Fruit fly (Drosophila melanogaster) whole organism, embryonic: ENCODE results near the gene CG7227.

ENCODE experiments used
- B-H2 ChIP-seq: fragments of 200-800 bp; sonication (Bioruptor generic); optimal IDR thresholded peaks from 2 replicates; lab custom pipeline; 2018; ENCODE audit warnings: missing biosample characterization, mild to moderate bottlenecking, missing genetic modification characterization
- BEAF-32 ChIP-seq: fragments of 200-800 bp; sonication (Bioruptor generic); optimal IDR thresholded peaks from 3 replicates; lab custom pipeline; 2017; ENCODE audit warnings: missing biosample characterization, missing genetic modification characterization, mild to moderate bottlenecking, moderate library complexity, missing genetic modification reagents
- C15 ChIP-seq: fragments of 200-800 bp; sonication (Bioruptor generic); IDR thresholded peaks from 3 replicates; pipeline ENCODE4 v1.3.6; 2022; ENCODE audit warnings: missing biosample characterization, missing genetic modification characterization
- CG10267 ChIP-seq: fragments of 200-800 bp; sonication (Bioruptor generic); optimal IDR thresholded peaks from 2 replicates; lab custom pipeline; 2018; ENCODE audit warnings: missing biosample characterization, mild to moderate bottlenecking, missing genetic modification characterization, moderate library complexity
- CG10321 ChIP-seq: fragments of 200-800 bp; sonication (Bioruptor generic); IDR thresholded peaks from 2 replicates; pipeline ENCODE4 v1.3.6; 2022; ENCODE audit warnings: missing biosample characterization, missing genetic modification characterization
- CG10431 ChIP-seq: fragments of 200-800 bp; sonication (Bioruptor generic); optimal IDR thresholded peaks from 3 replicates; lab custom pipeline; 2018; ENCODE audit warnings: missing biosample characterization, mild to moderate bottlenecking, missing genetic modification characterization
- CG10462 ChIP-seq: fragments of 200-800 bp; sonication (Bioruptor generic); optimal IDR thresholded peaks from 2 replicates; lab custom pipeline; 2016; ENCODE audit warnings: missing biosample characterization, missing genetic modification characterization
- CG11398 ChIP-seq: fragments of 200-800 bp; sonication (Bioruptor generic); optimal IDR thresholded peaks from 2 replicates; lab custom pipeline; 2016; ENCODE audit warnings: missing biosample characterization, missing genetic modification characterization
- CG13287 ChIP-seq: fragments of 200-800 bp; sonication (Bioruptor generic); IDR thresholded peaks from 2 replicates; pipeline ENCODE4 v1.3.6; 2022; ENCODE audit warnings: missing biosample characterization, missing genetic modification characterization; ENCODE audit not compliant: partially characterized antibody
- CG14710 ChIP-seq: fragments of 200-800 bp; sonication (Bioruptor generic); optimal IDR thresholded peaks from 3 replicates; lab custom pipeline; 2019; ENCODE audit warnings: missing biosample characterization, mild to moderate bottlenecking, missing genetic modification characterization, moderate library complexity
- CG15269 ChIP-seq: fragments of 200-800 bp; sonication (Bioruptor generic); optimal IDR thresholded peaks from 2 replicates; lab custom pipeline; 2018; ENCODE audit warnings: missing biosample characterization, mild to moderate bottlenecking, missing genetic modification characterization, moderate library complexity
- CG1529 ChIP-seq: fragments of 200-800 bp; sonication (Bioruptor generic); optimal IDR thresholded peaks from 3 replicates; lab custom pipeline; 2018; ENCODE audit warnings: missing biosample characterization, missing genetic modification characterization
- CG1603 ChIP-seq: fragments of 200-800 bp; sonication (Bioruptor generic); optimal IDR thresholded peaks from 2 replicates; lab custom pipeline; 2019; ENCODE audit warnings: missing biosample characterization, mild to moderate bottlenecking, missing genetic modification characterization, moderate library complexity
- CG34376 ChIP-seq: fragments of 200-800 bp; sonication (Bioruptor generic); optimal IDR thresholded peaks from 2 replicates; lab custom pipeline; 2018; ENCODE audit warnings: missing biosample characterization, mild to moderate bottlenecking, missing genetic modification characterization
- CG6791 ChIP-seq: fragments of 200-800 bp; sonication (Bioruptor generic); IDR thresholded peaks from 3 replicates; pipeline ENCODE4 v1.3.6; 2022; ENCODE audit warnings: missing biosample characterization, missing genetic modification characterization; ENCODE audit not compliant: partially characterized antibody
- CG7271 ChIP-seq: fragments of 200-800 bp; sonication (Bioruptor generic); optimal IDR thresholded peaks from 2 replicates; lab custom pipeline; 2018; ENCODE audit warnings: missing biosample characterization, mild to moderate bottlenecking, missing genetic modification characterization, moderate library complexity
- CG7745 ChIP-seq: fragments of 200-800 bp; sonication (Bioruptor generic); optimal IDR thresholded peaks from 2 replicates; lab custom pipeline; 2018; ENCODE audit warnings: missing biosample characterization, mild to moderate bottlenecking, missing genetic modification characterization, moderate library complexity
- CG7928 ChIP-seq: fragments of 200-800 bp; sonication (Bioruptor generic); optimal IDR thresholded peaks from 2 replicates; lab custom pipeline; 2017; ENCODE audit warnings: missing biosample characterization, mild to moderate bottlenecking, missing genetic modification characterization
- CG9797 ChIP-seq: fragments of 200-800 bp; sonication (Bioruptor generic); optimal IDR thresholded peaks from 3 replicates; lab custom pipeline; 2018; ENCODE audit warnings: missing biosample characterization, mild to moderate bottlenecking, missing genetic modification characterization
- CrebB ChIP-seq: fragments of 200-800 bp; sonication (Bioruptor generic); optimal IDR thresholded peaks from 3 replicates; lab custom pipeline; 2018; ENCODE audit warnings: missing biosample characterization, mild to moderate bottlenecking, missing genetic modification characterization
- Drgx ChIP-seq: fragments of 200-800 bp; sonication (Bioruptor generic); IDR thresholded peaks from 2 replicates; pipeline ENCODE4 v1.3.6; 2022; ENCODE audit warnings: missing biosample characterization, missing genetic modification characterization
- E2f2 ChIP-seq: fragments of 200-800 bp; sonication (Bioruptor generic); IDR thresholded peaks from 2 replicates; pipeline ENCODE4 v1.3.6; 2022; ENCODE audit warnings: missing biosample characterization, missing genetic modification characterization
- Eip74EF ChIP-seq, 2 experiments: fragments of 200-800 bp in 1 of 2; fragments of >200 bp in 1 of 2; sonication (Bioruptor generic) in 1 of 2; optimal IDR thresholded peaks; 2 replicates each; lab custom pipeline; 2017 to 2019; ENCODE audit warnings: missing biosample characterization in 2 of 2, missing genetic modification characterization in 2 of 2, mild to moderate bottlenecking in 1 of 2, moderate library complexity in 1 of 2
- Fer3 ChIP-seq: fragments of 200-800 bp; sonication (Bioruptor generic); optimal IDR thresholded peaks from 2 replicates; lab custom pipeline; 2018; ENCODE audit warnings: missing biosample characterization, mild to moderate bottlenecking, missing genetic modification characterization, moderate library complexity
- Gsc ChIP-seq: fragments of 200-800 bp; sonication (Bioruptor generic); IDR thresholded peaks from 2 replicates; pipeline ENCODE4 v1.3.6; 2022; ENCODE audit warnings: missing biosample characterization, missing genetic modification characterization
- Hr78 ChIP-seq, 2 experiments: fragments of 200-800 bp in 1 of 2; fragments of >200 bp in 1 of 2; sonication (Bioruptor generic) in 1 of 2; optimal IDR thresholded peaks; 2 replicates each; lab custom pipeline; 2017 to 2019; ENCODE audit warnings: missing biosample characterization in 2 of 2, missing genetic modification characterization in 2 of 2, mild to moderate bottlenecking in 1 of 2, moderate library complexity in 1 of 2
- Nf-YC ChIP-seq: fragments of 200-800 bp; optimal IDR thresholded peaks from 3 replicates; lab custom pipeline; 2019; ENCODE audit warnings: missing biosample characterization, mild to moderate bottlenecking, missing genetic modification characterization, moderate library complexity
- Pdp1 ChIP-seq, 2 experiments: fragments of 200-800 bp; sonication (Bioruptor generic); optimal IDR thresholded peaks; 3 replicates each; lab custom pipeline; 2016; ENCODE audit warnings: missing biosample characterization in 2 of 2, missing genetic modification characterization in 2 of 2, mild to moderate bottlenecking in 1 of 2, moderate library complexity in 1 of 2
- Ravus ChIP-seq: fragments of 200-800 bp; sonication (Bioruptor generic); IDR thresholded peaks from 2 replicates; pipeline ENCODE4 v1.3.6; 2022; ENCODE audit warnings: missing biosample characterization, missing genetic modification characterization
- Scr ChIP-seq: fragments of 200-800 bp; sonication (Bioruptor generic); IDR thresholded peaks from 2 replicates; pipeline ENCODE4 v1.3.6; 2022; ENCODE audit warnings: missing biosample characterization, missing genetic modification characterization; ENCODE audit not compliant: partially characterized antibody
- Usf ChIP-seq: fragments of 200-800 bp; sonication (Bioruptor generic); optimal IDR thresholded peaks from 2 replicates; lab custom pipeline; 2017; ENCODE audit warnings: missing genotype, missing biosample characterization, missing genetic modification characterization
- YL-1 ChIP-seq: fragments of 200-800 bp; sonication (Bioruptor generic); optimal IDR thresholded peaks from 3 replicates; lab custom pipeline; 2017; ENCODE audit warnings: missing biosample characterization, mild to moderate bottlenecking, missing genetic modification characterization
- bowl ChIP-seq: fragments of 200-800 bp; sonication (Bioruptor generic); IDR thresholded peaks from 2 replicates; pipeline ENCODE4 v1.3.6; 2022; ENCODE audit warnings: missing biosample characterization, missing genetic modification characterization
- btn ChIP-seq: fragments of 200-800 bp; sonication (Bioruptor generic); optimal IDR thresholded peaks from 2 replicates; lab custom pipeline; 2016; ENCODE audit warnings: missing biosample characterization, missing genetic modification characterization
- cato ChIP-seq: fragments of 200-800 bp; sonication (Bioruptor generic); optimal IDR thresholded peaks from 2 replicates; lab custom pipeline; 2016; ENCODE audit warnings: missing biosample characterization, missing genetic modification characterization, borderline replicate concordance
- corto ChIP-seq: fragments of 200-800 bp; sonication (Bioruptor generic); optimal IDR thresholded peaks from 2 replicates; lab custom pipeline; 2016; ENCODE audit warnings: missing biosample characterization, mild to moderate bottlenecking, missing genetic modification characterization, moderate library complexity
- danr ChIP-seq: fragments of 200-800 bp; sonication (Bioruptor generic); IDR thresholded peaks from 2 replicates; pipeline ENCODE4 v1.3.6; 2022; ENCODE audit warnings: missing biosample characterization, missing genetic modification characterization
- ems ChIP-seq: fragments of 200-800 bp; sonication (Bioruptor generic); optimal IDR thresholded peaks from 3 replicates; lab custom pipeline; 2016; ENCODE audit warnings: missing biosample characterization, missing genetic modification characterization
- gfzf ChIP-seq: fragments of 200-800 bp; sonication (Bioruptor generic); optimal IDR thresholded peaks from 2 replicates; lab custom pipeline; 2016; ENCODE audit warnings: missing biosample characterization, mild to moderate bottlenecking, missing genetic modification characterization, moderate library complexity
- hbn ChIP-seq: fragments of 200-800 bp; sonication (Bioruptor generic); IDR thresholded peaks from 2 replicates; pipeline ENCODE4 v1.3.6; 2022; ENCODE audit warnings: missing biosample characterization, missing genetic modification characterization; ENCODE audit not compliant: partially characterized antibody
- kah ChIP-seq: fragments of 200-800 bp; sonication (Bioruptor generic); optimal IDR thresholded peaks from 2 replicates; lab custom pipeline; 2018; ENCODE audit warnings: missing biosample characterization, mild to moderate bottlenecking, missing genetic modification characterization
- lbe ChIP-seq: fragments of 200-800 bp; sonication (Bioruptor generic); optimal IDR thresholded peaks from 2 replicates; lab custom pipeline; 2016; ENCODE audit warnings: missing biosample characterization, mild to moderate bottlenecking, missing genetic modification characterization
- lola ChIP-seq, 3 experiments: fragments of >200 bp in 2 of 3; fragments of 200-800 bp in 1 of 3; sonication (Bioruptor generic) in 1 of 3; optimal IDR thresholded peaks; 2 replicates each; lab custom pipeline; 2017 to 2019; ENCODE audit warnings: missing biosample characterization in 3 of 3, missing genetic modification characterization in 3 of 3, mild to moderate bottlenecking in 1 of 3, moderate library complexity in 1 of 3
- pnt ChIP-seq: fragments of 200-800 bp; sonication (Bioruptor generic); optimal IDR thresholded peaks from 3 replicates; lab custom pipeline; 2016; ENCODE audit warnings: missing biosample characterization, missing genetic modification characterization
- pzg ChIP-seq: fragments of 200-800 bp; sonication (Bioruptor generic); optimal IDR thresholded peaks from 3 replicates; lab custom pipeline; 2018; ENCODE audit warnings: missing biosample characterization, mild to moderate bottlenecking, missing genetic modification characterization, moderate library complexity
- ranshi ChIP-seq: fragments of 200-800 bp; sonication (Bioruptor generic); IDR thresholded peaks from 2 replicates; pipeline ENCODE4 v1.3.6; 2022; ENCODE audit warnings: missing biosample characterization, missing genetic modification characterization
- scrt ChIP-seq: fragments of 200-800 bp; sonication (Bioruptor generic); optimal IDR thresholded peaks from 2 replicates; lab custom pipeline; 2018; ENCODE audit warnings: missing biosample characterization, mild to moderate bottlenecking, missing genetic modification characterization, moderate library complexity
- sqz ChIP-seq: fragments of 200-800 bp; sonication (Bioruptor generic); optimal IDR thresholded peaks from 3 replicates; lab custom pipeline; 2018; ENCODE audit warnings: missing biosample characterization, mild to moderate bottlenecking, missing genetic modification characterization
- sr ChIP-seq: fragments of 200-800 bp; sonication (Bioruptor generic); IDR thresholded peaks from 3 replicates; pipeline ENCODE4 v1.3.6; 2022; ENCODE audit warnings: missing biosample characterization, missing genetic modification characterization
- z ChIP-seq: fragments of 200-800 bp; sonication (Bioruptor generic); IDR thresholded peaks from 3 replicates; pipeline ENCODE4 v1.3.6; 2022; ENCODE audit warnings: missing biosample characterization, missing genetic modification characterization

The CG7227 gene

DNA sequence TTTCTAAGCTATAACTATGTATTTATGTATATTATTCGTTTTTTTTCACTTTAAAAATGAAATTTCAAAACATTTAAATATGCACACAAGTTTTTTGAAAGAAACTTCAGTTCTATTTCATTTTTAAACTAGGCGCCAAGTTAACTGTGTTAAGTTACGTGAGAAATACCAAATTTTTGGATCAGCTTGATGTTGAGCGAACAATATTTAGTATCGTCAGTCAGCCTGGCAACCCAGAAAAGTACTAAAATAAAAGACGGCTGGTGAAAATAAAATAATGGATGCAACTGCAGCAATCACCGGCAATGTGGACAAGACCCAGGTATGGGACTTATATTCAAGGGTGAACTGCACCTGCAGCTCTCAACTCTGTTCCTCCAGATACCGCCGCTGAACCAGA, 42.9 kb upstream of the CG7227 start, which contains the start of gene CCDC53 (continued):
- no peak for TF ChIP-seq cato
- no peak for TF ChIP-seq danr
- no peak for TF ChIP-seq CG1529 (GFP tag; lab: Kevin White, UChicago)
- peak; percentile 19 for TF ChIP-seq CG10267 (tag; lab: Kevin White, UChicago)
- peak; percentile 16 for TF ChIP-seq YL-1 (GFP tag; lab: Kevin White, UChicago)
- no peak for TF ChIP-seq CrebB
- no peak for TF ChIP-seq kah (GFP tag; lab: Kevin White, UChicago)
- peak; percentile 34 for TF ChIP-seq BEAF-32 (GFP tag; lab: Kevin White, UChicago)
- TF ChIP-seq pzg (GFP tag; lab: Kevin White, UChicago) = peak; percentile 71
- no peak for TF ChIP-seq Gsc
- TF ChIP-seq CG11398 = no peak
- peak; percentile 33; the same call in 1 of the 2 replicates for TF ChIP-seq hbn
- no peak for TF ChIP-seq Nf-YC (tag; lab: Kevin White, UChicago)
- no peak for TF ChIP-seq CG10431
- TF ChIP-seq sqz (GFP tag; lab: Kevin White, UChicago) = no peak
- TF ChIP-seq CG13287 (GFP tag; lab: Robert Waterston, UW) = peak; percentile 33; the same call in 1 of the 2 replicates
- no peak for TF ChIP-seq pnt
- no peak for TF ChIP-seq Fer3 (tag; lab: Kevin White, UChicago)
- no peak for TF ChIP-seq Usf (GFP tag; lab: Kevin White, UChicago)
- TF ChIP-seq ems (GFP tag; lab: Kevin White, UChicago) = no peak
- no peak for TF ChIP-seq CG15269 (tag; lab: Kevin White, UChicago)
- TF ChIP-seq Hr78 (GFP tag; optimal IDR thresholded peaks at IDR 0.05; lab: Kevin White, UChicago) = no peak
- peak; percentile 14 for TF ChIP-seq CG1603 (tag; lab: Kevin White, UChicago)
- no peak for TF ChIP-seq sr (GFP tag; lab: Robert Waterston, UW)
- TF ChIP-seq CG7928 (GFP tag; lab: Kevin White, UChicago) = no peak
- no peak for TF ChIP-seq Scr (GFP tag; lab: Robert Waterston, UW)
- TF ChIP-seq CG10321 (GFP tag; lab: Robert Waterston, UW) = no peak
- peak; percentile 19 for TF ChIP-seq lbe (GFP tag; lab: Kevin White, UChicago)
- TF ChIP-seq gfzf (GFP tag; lab: Kevin White, UChicago) = peak; percentile 82
- TF ChIP-seq E2f2 = peak; percentile 93
- TF ChIP-seq btn = no peak
- no peak for TF ChIP-seq Ravus (GFP tag; lab: Robert Waterston, UW)
- TF ChIP-seq scrt (GFP tag; lab: Kevin White, UChicago) = no peak
- peak; percentile 61 for TF ChIP-seq CG9797 (GFP tag; lab: Kevin White, UChicago)
- TF ChIP-seq Drgx (GFP tag; lab: Robert Waterston, UW) = no peak
- TF ChIP-seq CG34376 (GFP tag; lab: Kevin White, UChicago) = no peak
- TF ChIP-seq CG14710 = peak; percentile 12
- TF ChIP-seq bowl = no peak
- TF ChIP-seq C15 (GFP tag; lab: Robert Waterston, UW) = no peak
- TF ChIP-seq lola (GFP tag; optimal IDR thresholded peaks at IDR 0.05; lab: Kevin White, UChicago) = no peak
- TF ChIP-seq CG6791 (GFP tag; lab: Robert Waterston, UW) = 0 out of 3 replicates have a peak, but pooled peaks have one; percentile 19
- TF ChIP-seq corto (GFP tag; lab: Kevin White, UChicago) = no peak
- no peak for TF ChIP-seq z (GFP tag; lab: Robert Waterston, UW)
- TF ChIP-seq CG7271 (tag; lab: Kevin White, UChicago) = no peak
- no peak for TF ChIP-seq CG7745 (tag; lab: Kevin White, UChicago)
- no peak for TF ChIP-seq ranshi (GFP tag; lab: Robert Waterston, UW)
- TF ChIP-seq Pdp1 (GFP tag; optimal IDR thresholded peaks at IDR 0.05; lab: Kevin White, UChicago) = no peak
- TF ChIP-seq B-H2 (GFP tag; lab: Kevin White, UChicago) = no peak
- no peak for TF ChIP-seq Eip74EF (GFP tag; optimal IDR thresholded peaks at IDR 0.05; lab: Kevin White, UChicago)
- TF ChIP-seq CG10462 (GFP tag; lab: Kevin White, UChicago) = no peak
